Worm (Caenorhabditis elegans) whole organism, L3 larva: ENCODE measurements around the gene str-88.

ENCODE experiments used
- R02D3.7 ChIP-seq: fragments of 150-350 bp; optimal IDR thresholded peaks from 2 replicates; lab custom pipeline; 2014; ENCODE audit warnings: missing biosample characterization, missing genetic modification characterization
- ZK546.5 ChIP-seq: sonication (generic microtip); optimal IDR thresholded peaks from 2 replicates; lab custom pipeline; 2017; ENCODE audit warnings: missing biosample characterization, missing genetic modification characterization
- aly-2 ChIP-seq: fragments of 150-350 bp; optimal IDR thresholded peaks from 2 replicates; lab custom pipeline; 2014; ENCODE audit warnings: missing biosample characterization, missing genetic modification characterization
- ama-1 ChIP-seq: fragments of 150-350 bp; optimal IDR thresholded peaks from 2 replicates; lab custom pipeline; 2018
- ceh-16 ChIP-seq: sonication (generic microtip); optimal IDR thresholded peaks from 2 replicates; lab custom pipeline; 2017; ENCODE audit warnings: missing biosample characterization, missing genetic modification characterization
- ceh-82 ChIP-seq: fragments of 150-350 bp; optimal IDR thresholded peaks from 2 replicates; lab custom pipeline; 2014; ENCODE audit warnings: missing biosample characterization, missing genetic modification characterization
- ceh-9 ChIP-seq: sonication (generic microtip); optimal IDR thresholded peaks from 2 replicates; lab custom pipeline; 2018; ENCODE audit warnings: missing biosample characterization, missing genetic modification characterization
- egl-27 ChIP-seq: sonication (generic microtip); optimal IDR thresholded peaks from 4 replicates; lab custom pipeline; 2017; ENCODE audit warnings: missing biosample characterization, missing genetic modification reagents, missing genetic modification characterization
- egl-5 ChIP-seq: fragments of 150-350 bp; optimal IDR thresholded peaks from 2 replicates; lab custom pipeline; 2017; ENCODE audit warnings: missing biosample characterization, missing genetic modification reagents, missing genetic modification characterization, inconsistent platforms
- elt-2 ChIP-seq: sonication (generic microtip); optimal IDR thresholded peaks from 2 replicates; lab custom pipeline; 2016; ENCODE audit warnings: missing genetic modification reagents, mild to moderate bottlenecking, missing genetic modification characterization, missing compliant biosample characterization
- elt-3 ChIP-seq, 3 experiments: fragments of 150-350 bp in 1 of 3; sonication (generic microtip) in 2 of 3; optimal IDR thresholded peaks; 2 replicates in 2 of 3; 4 replicates in 1 of 3; lab custom pipeline; 2014 to 2017; ENCODE audit warnings: missing biosample characterization in 3 of 3, missing genetic modification characterization in 3 of 3
- eor-1 ChIP-seq, 2 experiments: fragments of 150-350 bp; optimal IDR thresholded peaks; 2 replicates each; lab custom pipeline; 2014 to 2018; ENCODE audit warnings: missing biosample characterization in 2 of 2, missing genetic modification characterization in 2 of 2
- fkh-10 ChIP-seq: sonication (generic microtip); optimal IDR thresholded peaks from 2 replicates; lab custom pipeline; 2017; ENCODE audit warnings: missing biosample characterization, missing genetic modification reagents, missing genetic modification characterization
- fkh-2 ChIP-seq: fragments of 150-350 bp; optimal IDR thresholded peaks from 2 replicates; lab custom pipeline; 2014; ENCODE audit warnings: missing biosample characterization, missing genetic modification reagents, missing genetic modification characterization
- fos-1 ChIP-seq: fragments of 150-350 bp; optimal IDR thresholded peaks from 2 replicates; lab custom pipeline; 2014; ENCODE audit warnings: missing biosample characterization, missing genetic modification characterization
- hmg-11 ChIP-seq: sonication (generic microtip); optimal IDR thresholded peaks from 2 replicates; lab custom pipeline; 2016; ENCODE audit warnings: missing genetic modification characterization, missing compliant biosample characterization
- lin-15B ChIP-seq: fragments of 150-350 bp; optimal IDR thresholded peaks from 2 replicates; lab custom pipeline; 2014; ENCODE audit warnings: missing biosample characterization, missing genetic modification characterization
- lin-39 ChIP-seq: fragments of 150-350 bp; optimal IDR thresholded peaks from 2 replicates; lab custom pipeline; 2018; ENCODE audit warnings: missing biosample characterization, missing genetic modification reagents, missing genetic modification characterization
- lsy-12 ChIP-seq: sonication (generic microtip); optimal IDR thresholded peaks from 2 replicates; lab custom pipeline; 2016; ENCODE audit warnings: mild to moderate bottlenecking, missing genetic modification characterization, missing compliant biosample characterization
- mdl-1 ChIP-seq: fragments of 150-350 bp; optimal IDR thresholded peaks from 2 replicates; lab custom pipeline; 2014; ENCODE audit warnings: missing biosample characterization, missing genetic modification characterization
- mml-1 ChIP-seq: fragments of 150-350 bp; sonication (generic microtip); optimal IDR thresholded peaks from 3 replicates; lab custom pipeline; 2014; ENCODE audit warnings: missing biosample characterization, missing genetic modification characterization
- nfya-1 ChIP-seq: sonication (generic microtip); optimal IDR thresholded peaks from 2 replicates; lab custom pipeline; 2017; ENCODE audit warnings: missing genetic modification characterization, mild to moderate bottlenecking, missing compliant biosample characterization, antibody characterized with exemption, moderate library complexity; ENCODE audit not compliant: insufficient read depth
- nhr-23 ChIP-seq: fragments of 150-350 bp; optimal IDR thresholded peaks from 2 replicates; lab custom pipeline; 2014; ENCODE audit warnings: missing biosample characterization, missing genetic modification reagents, missing genetic modification characterization
- nhr-237 ChIP-seq: fragments of 150-350 bp; optimal IDR thresholded peaks from 2 replicates; lab custom pipeline; 2014; ENCODE audit warnings: missing biosample characterization, missing genetic modification characterization
- nhr-25 ChIP-seq: sonication (generic microtip); optimal IDR thresholded peaks from 2 replicates; lab custom pipeline; 2017; ENCODE audit warnings: missing biosample characterization, missing genetic modification characterization
- nhr-67 ChIP-seq: fragments of 150-350 bp; optimal IDR thresholded peaks from 2 replicates; lab custom pipeline; 2014; ENCODE audit warnings: missing biosample characterization, missing genetic modification characterization
- nhr-76 ChIP-seq: fragments of 150-350 bp; sonication (generic microtip); optimal IDR thresholded peaks from 5 replicates; lab custom pipeline; 2014; ENCODE audit warnings: missing biosample characterization, missing genetic modification characterization
- nhr-77 ChIP-seq: fragments of 150-350 bp; optimal IDR thresholded peaks from 2 replicates; lab custom pipeline; 2014; ENCODE audit warnings: missing biosample characterization, missing genetic modification characterization
- pha-4 ChIP-seq: fragments of 150-350 bp; optimal IDR thresholded peaks from 2 replicates; lab custom pipeline; 2014; ENCODE audit warnings: missing biosample characterization, missing genetic modification reagents, missing genetic modification characterization
- sea-2 ChIP-seq: fragments of 150-350 bp; sonication (generic microtip); optimal IDR thresholded peaks from 4 replicates; lab custom pipeline; 2014; ENCODE audit warnings: missing biosample characterization, missing genetic modification reagents, missing genetic modification characterization
- skn-1 ChIP-seq: fragments of 150-350 bp; optimal IDR thresholded peaks from 2 replicates; lab custom pipeline; 2014; ENCODE audit warnings: missing biosample characterization, missing genetic modification characterization
- snpc-4 ChIP-seq: fragments of 150-350 bp; optimal IDR thresholded peaks from 2 replicates; lab custom pipeline; 2014; ENCODE audit warnings: missing biosample characterization, missing genetic modification characterization
- tbx-2 ChIP-seq: sonication (generic microtip); optimal IDR thresholded peaks from 2 replicates; lab custom pipeline; 2016; ENCODE audit warnings: mild to moderate bottlenecking, missing genetic modification characterization, missing compliant biosample characterization
- unc-62 ChIP-seq: fragments of 150-350 bp; sonication (generic microtip); optimal IDR thresholded peaks from 4 replicates; lab custom pipeline; 2014; ENCODE audit warnings: missing biosample characterization, missing genetic modification reagents, missing genetic modification characterization
- zag-1 ChIP-seq: fragments of 150-350 bp; optimal IDR thresholded peaks from 2 replicates; lab custom pipeline; 2014; ENCODE audit warnings: missing biosample characterization, missing genetic modification characterization
- ztf-11 ChIP-seq: fragments of 150-350 bp; optimal IDR thresholded peaks from 2 replicates; lab custom pipeline; 2014; ENCODE audit warnings: missing biosample characterization, missing genetic modification characterization
- ztf-4 ChIP-seq: fragments of 150-350 bp; optimal IDR thresholded peaks from 2 replicates; lab custom pipeline; 2014; ENCODE audit warnings: missing biosample characterization, missing genetic modification characterization

Gene str-88

ce11 chrV:15399691-15400377, 16.2 kb upstream of the str-88 start, which contains the start of the genes T06E6.15 and sri-7:
Gene T06E6.15, minus strand, starts transcription at chrV:15399791.
Gene sri-7, plus strand, starts transcription at chrV:15400327.
- TF ChIP-seq nhr-76 (tag; lab: Kevin White, UChicago) (no peak), ztf-4 (no peak), sea-2 (GFP tag; lab: Kevin White, UChicago) (no peak), nhr-77 (no peak), ZK546.5 (no peak), ztf-11 (tag; lab: Kevin White, UChicago) (no peak), ceh-9 (tag; lab: Kevin White, UChicago) (no peak)

- no peak for TF ChIP-seq nfya-1
- TF ChIP-seq egl-5 (tag; lab: Kevin White, UChicago): no peak
Measured at ce11 chrV:15398728-15399127, 15.1 kb upstream of the str-88 start, which contains the start of gene fbxa-199. Gene fbxa-199, minus strand, starts transcription at chrV:15398828.

ce11 chrV:15397139-15397538, 13.5 kb upstream of the str-88 start:
- TF ChIP-seq eor-1 (tag; optimal IDR thresholded peaks at IDR 0.05; lab: Kevin White, UChicago): no peak
- TF ChIP-seq, all 47 proteins: peak for 0

- TF ChIP-seq ztf-11 (tag; lab: Kevin White, UChicago) (no peak), sea-2 (GFP tag; lab: Kevin White, UChicago) (no peak), nhr-77 (no peak), fos-1 (tag; lab: Kevin White, UChicago) (no peak), ZK546.5 (no peak), skn-1 (tag; lab: Kevin White, UChicago) (no peak), lsy-12 (tag; lab: Kevin White, UChicago) (no peak), ceh-9 (tag; lab: Kevin White, UChicago) (no peak), unc-62 (no peak), nhr-237 (tag; lab: Kevin White, UChicago) (no peak), snpc-4 (no peak), mml-1 (no peak), ceh-82 (tag; lab: Kevin White, UChicago) (no peak), egl-5 (tag; lab: Kevin White, UChicago) (no peak)
- TF ChIP-seq, all 47 proteins: peak for 0
Measured at ce11 chrV:15395347-15395746, 11.7 kb upstream of the str-88 start, which contains the start of gene cyb-3. Gene cyb-3, plus strand, starts transcription at chrV:15395696.

ce11 chrV:15394906-15395305, 11.3 kb upstream of the str-88 start, which contains the start of gene T06E6.1:
Gene T06E6.1, minus strand, starts transcription at chrV:15394961.
- TF ChIP-seq egl-5 (tag; lab: Kevin White, UChicago) (no peak), mml-1 (no peak), lin-39 (tag; lab: Kevin White, UChicago) (no peak), zag-1 (tag; lab: Kevin White, UChicago) (no peak), eor-1 (tag; optimal IDR thresholded peaks at IDR 0.05; lab: Kevin White, UChicago) (no peak), fkh-2 (tag; lab: Kevin White, UChicago) (no peak), hmg-11 (tag; lab: Kevin White, UChicago) (no peak), nhr-67 (tag; lab: Kevin White, UChicago) (no peak), aly-2 (tag; lab: Kevin White, UChicago) (no peak), ceh-16 (tag; lab: Kevin White, UChicago) (no peak), ceh-82 (tag; lab: Kevin White, UChicago) (no peak), elt-2 (peak; percentile 4), mdl-1 (tag; lab: Kevin White, UChicago) (no peak), skn-1 (tag; lab: Kevin White, UChicago) (no peak), fkh-10 (no peak), ama-1 (no peak), nhr-237 (tag; lab: Kevin White, UChicago) (no peak), pha-4 (tag; lab: Kevin White, UChicago) (peak; percentile 6), elt-3 (tag; optimal IDR thresholded peaks at IDR 0.05; lab: Kevin White, UChicago) (no peak), nfya-1 (no peak), lin-15B (peak; percentile 41), nhr-25 (tag; lab: Kevin White, UChicago) (no peak), egl-27 (tag; lab: Kevin White, UChicago) (no peak), tbx-2 (tag; lab: Kevin White, UChicago) (no peak), nhr-23 (tag; lab: Kevin White, UChicago) (no peak), R02D3.7 (tag; lab: Kevin White, UChicago) (no peak), ceh-9 (tag; lab: Kevin White, UChicago) (no peak)
